Fruit fly (Drosophila melanogaster) whole organism, pupa: Measurements from ENCODE around the gene gnu.
A peak's percentile ranks its signal among the peaks of the same experiment; 100 is the strongest.

Source experiments
- CG10348 ChIP-seq: fragments of 200-800 bp; sonication (Bioruptor generic); IDR thresholded peaks from 2 replicates; pipeline ENCODE4 v1.3.6; 2022; ENCODE audit warnings: missing biosample characterization, missing genetic modification characterization
- CG12605 ChIP-seq: fragments of 200-800 bp; sonication (Bioruptor generic); IDR thresholded peaks from 2 replicates; pipeline ENCODE4 v1.3.6; 2022; ENCODE audit warnings: missing biosample characterization, missing genetic modification characterization
- CG13204 ChIP-seq: fragments of 200-800 bp; sonication (Bioruptor generic); optimal IDR thresholded peaks from 2 replicates; lab custom pipeline; 2018; ENCODE audit warnings: missing biosample characterization, mild to moderate bottlenecking, missing genetic modification characterization, moderate library complexity
- CG14655 ChIP-seq: fragments of 200-800 bp; sonication (Bioruptor generic); optimal IDR thresholded peaks from 3 replicates; lab custom pipeline; 2017; ENCODE audit warnings: mild to moderate bottlenecking, missing biosample characterization, missing genetic modification reagents, missing genetic modification characterization
- CG15710 ChIP-seq: fragments of 200-800 bp; sonication (Bioruptor generic); optimal IDR thresholded peaks from 2 replicates; lab custom pipeline; 2018; ENCODE audit warnings: missing biosample characterization, mild to moderate bottlenecking, missing genetic modification characterization, moderate library complexity
- CG17806 ChIP-seq: fragments of 200-800 bp; sonication (Bioruptor generic); optimal IDR thresholded peaks from 2 replicates; lab custom pipeline; 2018; ENCODE audit warnings: missing biosample characterization, mild to moderate bottlenecking, missing genetic modification characterization, moderate library complexity
- CG32121 ChIP-seq: fragments of 200-800 bp; sonication (Bioruptor generic); IDR thresholded peaks from 2 replicates; pipeline ENCODE4 v1.3.6; 2022; ENCODE audit warnings: missing biosample characterization, missing genetic modification characterization
- CG34367 ChIP-seq: fragments of 200-800 bp; sonication (Bioruptor generic); optimal IDR thresholded peaks from 2 replicates; lab custom pipeline; 2018; ENCODE audit warnings: missing biosample characterization, mild to moderate bottlenecking, missing genetic modification characterization
- CG4496 ChIP-seq: fragments of 200-800 bp; sonication (Bioruptor generic); IDR thresholded peaks from 3 replicates; pipeline ENCODE4 v1.3.6; 2022; ENCODE audit warnings: missing biosample characterization, missing genetic modification characterization
- CG8159 ChIP-seq: fragments of 200-800 bp; sonication (Bioruptor generic); optimal IDR thresholded peaks from 3 replicates; lab custom pipeline; 2018; ENCODE audit warnings: missing biosample characterization, mild to moderate bottlenecking, missing genetic modification characterization, moderate library complexity
- CG8301 ChIP-seq: fragments of 200-800 bp; sonication (Bioruptor generic); optimal IDR thresholded peaks from 2 replicates; lab custom pipeline; 2018; ENCODE audit warnings: missing biosample characterization, mild to moderate bottlenecking, missing genetic modification characterization
- CG9948 ChIP-seq: fragments of 200-800 bp; sonication (Bioruptor generic); optimal IDR thresholded peaks from 2 replicates; lab custom pipeline; 2018; ENCODE audit warnings: missing biosample characterization, mild to moderate bottlenecking, missing genetic modification characterization, moderate library complexity
- D1 ChIP-seq: fragments of 200-800 bp; sonication (Bioruptor generic); optimal IDR thresholded peaks from 2 replicates; lab custom pipeline; 2018; ENCODE audit warnings: missing biosample characterization, mild to moderate bottlenecking, missing genetic modification characterization, moderate library complexity
- EcR ChIP-seq: fragments of 200-800 bp; sonication (Bioruptor generic); optimal IDR thresholded peaks from 3 replicates; lab custom pipeline; 2019; ENCODE audit warnings: missing biosample characterization, missing genetic modification characterization, mild to moderate bottlenecking, moderate library complexity, missing genetic modification reagents
- Ets98B ChIP-seq: fragments of 200-800 bp; sonication (Bioruptor generic); IDR thresholded peaks from 2 replicates; pipeline ENCODE4 v1.3.6; 2022; ENCODE audit warnings: missing biosample characterization, missing genetic modification characterization
- Pif1A ChIP-seq: fragments of 200-800 bp; sonication (Bioruptor generic); optimal IDR thresholded peaks from 3 replicates; lab custom pipeline; 2016; ENCODE audit warnings: missing biosample characterization, missing genetic modification characterization
- Pif1B ChIP-seq: fragments of 200-800 bp; sonication (Bioruptor generic); optimal IDR thresholded peaks from 3 replicates; lab custom pipeline; 2016; ENCODE audit warnings: missing biosample characterization, missing genetic modification characterization
- Snoo ChIP-seq: fragments of 200-800 bp; sonication (Bioruptor generic); optimal IDR thresholded peaks from 3 replicates; lab custom pipeline; 2017; ENCODE audit warnings: missing biosample characterization, mild to moderate bottlenecking, missing genetic modification characterization, inconsistent platforms
- fd96Ca ChIP-seq: fragments of 200-800 bp; sonication (Bioruptor generic); IDR thresholded peaks from 3 replicates; pipeline ENCODE4 v1.3.6; 2022; ENCODE audit warnings: missing biosample characterization, missing genetic modification characterization
- gl ChIP-seq: fragments of 200-800 bp; sonication (Bioruptor generic); optimal IDR thresholded peaks from 2 replicates; lab custom pipeline; 2018; ENCODE audit warnings: missing biosample characterization, mild to moderate bottlenecking, missing genetic modification characterization
- rn ChIP-seq: fragments of 200-800 bp; sonication (Bioruptor generic); IDR thresholded peaks from 2 replicates; pipeline ENCODE4 v1.3.6; 2022; ENCODE audit warnings: missing biosample characterization, missing genetic modification characterization

gnu gene

dm6 chr3L:14782626-14783362 lies 20.4 kb downstream of the gnu start:
- TF ChIP-seq CG15710 (tag; lab: Kevin White, UChicago) = no peak
- peak; percentile 1 for TF ChIP-seq EcR (GFP tag; lab: Kevin White, UChicago)
- TF ChIP-seq CG13204 (GFP tag; lab: Kevin White, UChicago) = no peak
- peak; percentile 23 for TF ChIP-seq gl
- TF ChIP-seq CG34367 (tag; lab: Kevin White, UChicago) = no peak
- TF ChIP-seq CG8301 (tag; lab: Kevin White, UChicago) = no peak
- TF ChIP-seq, all 21 proteins: peak for 2

DNA sequence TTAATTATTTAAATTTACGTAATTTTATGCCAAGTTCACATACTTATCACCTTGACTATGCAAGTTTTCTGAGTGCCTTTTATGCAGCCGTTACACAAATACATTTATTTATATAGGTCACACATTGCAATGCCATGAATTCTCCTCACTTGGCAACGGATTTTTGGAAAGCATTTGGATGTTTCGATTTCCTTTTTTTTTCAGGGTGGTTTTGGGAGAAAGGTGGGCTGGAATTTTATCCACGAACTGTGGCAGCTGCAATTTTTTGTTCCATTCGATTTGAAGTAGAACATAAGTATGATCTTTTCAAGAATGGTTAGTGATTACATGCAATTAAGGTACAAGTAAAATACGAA lies 21.3 kb downstream of the gnu start:
- TF ChIP-seq Snoo (tag; lab: Kevin White, UChicago) (no peak), CG17806 (no peak), CG10348 (GFP tag; lab: Robert Waterston, UW) (no peak), CG13204 (GFP tag; lab: Kevin White, UChicago) (no peak), Ets98B (GFP tag; lab: Robert Waterston, UW) (no peak), CG12605 (GFP tag; lab: Robert Waterston, UW) (no peak), CG8301 (tag; lab: Kevin White, UChicago) (no peak), rn (GFP tag; lab: Robert Waterston, UW) (no peak), CG15710 (tag; lab: Kevin White, UChicago) (no peak), Pif1B (GFP tag; lab: Kevin White, UChicago) (no peak), EcR (GFP tag; lab: Kevin White, UChicago) (no peak), CG4496 (GFP tag; lab: Robert Waterston, UW) (no peak), CG34367 (tag; lab: Kevin White, UChicago) (no peak), D1 (tag; lab: Kevin White, UChicago) (no peak), CG14655 (GFP tag; lab: Kevin White, UChicago) (no peak), fd96Ca (GFP tag; lab: Robert Waterston, UW) (no peak), CG32121 (GFP tag; lab: Robert Waterston, UW) (no peak)

DNA sequence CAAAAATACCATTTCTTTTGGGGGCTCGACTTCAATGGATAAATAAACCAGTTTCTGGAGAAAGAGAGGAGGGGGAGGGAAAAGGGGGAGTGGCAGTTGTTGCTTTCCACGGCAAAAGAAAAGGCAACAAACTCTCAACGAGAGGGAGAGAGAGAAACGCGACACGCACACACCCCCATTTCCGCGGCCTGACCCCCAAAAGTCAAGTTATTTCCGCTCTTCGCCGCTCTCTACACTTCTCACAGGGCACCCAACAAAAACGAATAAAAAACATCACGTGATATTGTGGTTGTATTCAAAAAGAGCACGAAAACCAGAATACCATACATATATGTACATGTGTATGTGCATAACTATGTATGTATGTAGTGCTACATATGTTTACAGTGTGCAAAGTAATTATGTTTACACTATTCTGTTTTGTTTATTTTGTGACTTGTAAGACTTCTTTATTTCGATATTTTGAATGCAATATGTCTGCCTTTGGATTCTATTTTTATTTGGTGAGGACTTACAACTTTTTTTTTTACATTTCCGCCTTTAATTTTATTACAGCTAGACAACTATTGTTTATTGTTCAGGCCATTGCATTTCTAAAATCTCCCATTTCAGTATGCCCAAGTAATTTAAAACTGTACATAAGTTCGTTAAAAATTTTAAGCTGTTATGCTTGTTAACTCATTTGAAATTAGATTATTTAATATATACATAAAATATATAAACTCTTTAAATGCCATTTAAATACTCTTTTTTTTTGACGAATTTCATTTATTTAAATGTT lies 21.9 kb downstream of the gnu start:
- peak; percentile 70 for TF ChIP-seq Snoo (tag; lab: Kevin White, UChicago)
- 0 out of 3 replicates have a peak, but pooled peaks have one; percentile 54 for TF ChIP-seq fd96Ca (GFP tag; lab: Robert Waterston, UW)
- TF ChIP-seq CG17806 = peak; percentile 33
- no peak for TF ChIP-seq CG10348 (GFP tag; lab: Robert Waterston, UW)
- TF ChIP-seq rn (GFP tag; lab: Robert Waterston, UW) = no peak
- peak; percentile 20 for TF ChIP-seq Pif1A (GFP tag; lab: Kevin White, UChicago)
- TF ChIP-seq CG4496 (GFP tag; lab: Robert Waterston, UW) = no peak; the same call in 1 of the 3 replicates
- TF ChIP-seq CG13204 (GFP tag; lab: Kevin White, UChicago) = peak; percentile 70
- peak; percentile 53 for TF ChIP-seq CG15710 (tag; lab: Kevin White, UChicago)
- no peak; the same call in none of the 2 replicates for TF ChIP-seq CG32121 (GFP tag; lab: Robert Waterston, UW)
- peak; percentile 57 for TF ChIP-seq CG14655 (GFP tag; lab: Kevin White, UChicago)
- peak; percentile 65 for TF ChIP-seq D1 (tag; lab: Kevin White, UChicago)
- peak; percentile 21 for TF ChIP-seq CG8301 (tag; lab: Kevin White, UChicago)
- TF ChIP-seq CG34367 (tag; lab: Kevin White, UChicago) = peak; percentile 57
- TF ChIP-seq Pif1B (GFP tag; lab: Kevin White, UChicago) = peak; percentile 32
- peak; percentile 90 for TF ChIP-seq gl
- peak; percentile 97 for TF ChIP-seq EcR (GFP tag; lab: Kevin White, UChicago)
- peak; percentile 54; the same call in 1 of the 2 replicates for TF ChIP-seq Ets98B (GFP tag; lab: Robert Waterston, UW)
- TF ChIP-seq CG12605 (GFP tag; lab: Robert Waterston, UW) = peak; percentile 81
- peak; percentile 62 for TF ChIP-seq CG8159 (tag; lab: Kevin White, UChicago)
- TF ChIP-seq CG9948 = peak; percentile 34

- TF ChIP-seq Pif1B (GFP tag; lab: Kevin White, UChicago) (no peak), EcR (GFP tag; lab: Kevin White, UChicago) (no peak), CG9948 (no peak), CG17806 (no peak), Pif1A (GFP tag; lab: Kevin White, UChicago) (no peak), CG8301 (tag; lab: Kevin White, UChicago) (no peak), CG13204 (GFP tag; lab: Kevin White, UChicago) (no peak), CG4496 (GFP tag; lab: Robert Waterston, UW) (no peak), Ets98B (GFP tag; lab: Robert Waterston, UW) (no peak), rn (GFP tag; lab: Robert Waterston, UW) (no peak), CG12605 (GFP tag; lab: Robert Waterston, UW) (no peak)
These were observed 23.0 kb downstream of the gnu start for dm6 chr3L:14780187-14780586.

DNA sequence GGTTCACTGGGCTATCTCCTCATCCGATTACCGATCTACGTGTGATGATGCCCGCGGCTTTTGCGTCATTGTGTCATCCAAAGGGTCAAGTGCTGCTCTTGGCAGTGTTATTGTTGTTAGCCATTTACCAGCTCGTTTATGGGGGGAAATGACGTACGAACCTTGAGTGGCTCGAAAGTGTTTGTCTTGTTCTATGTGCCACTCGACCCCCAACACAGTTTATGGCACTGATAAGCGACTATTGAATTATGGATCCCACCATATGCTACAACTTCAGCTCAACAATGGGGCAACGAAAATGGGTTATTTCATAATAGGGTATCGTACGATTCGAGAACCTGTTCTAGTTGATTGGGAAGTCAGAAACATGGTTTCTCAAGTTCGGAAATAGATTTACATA lies 23.9 kb downstream of the gnu start:
- TF ChIP-seq Snoo (tag; lab: Kevin White, UChicago) (no peak), CG9948 (no peak), CG17806 (no peak), CG12605 (GFP tag; lab: Robert Waterston, UW) (no peak)
